Fruit fly (Drosophila melanogaster) whole organism: Measurements from ENCODE around the gene RpS12.

Experiments
- EcR ChIP-seq, 2 experiments: fragments of >200 bp; optimal IDR thresholded peaks; 2 replicates each; lab custom pipeline; 2017; ENCODE audit warnings: missing biosample characterization in 2 of 2, missing genetic modification characterization in 2 of 2, missing genetic modification reagents in 2 of 2
- pan ChIP-seq: fragments of >200 bp; optimal IDR thresholded peaks from 2 replicates; lab custom pipeline; 2017
- psq ChIP-seq: fragments of >200 bp; optimal IDR thresholded peaks from 2 replicates; lab custom pipeline; 2017
- usp ChIP-seq: fragments of >200 bp; optimal IDR thresholded peaks from 2 replicates; lab custom pipeline; 2017; ENCODE audit warnings: missing biosample characterization, missing genetic modification characterization, mixed read lengths

DNA sequence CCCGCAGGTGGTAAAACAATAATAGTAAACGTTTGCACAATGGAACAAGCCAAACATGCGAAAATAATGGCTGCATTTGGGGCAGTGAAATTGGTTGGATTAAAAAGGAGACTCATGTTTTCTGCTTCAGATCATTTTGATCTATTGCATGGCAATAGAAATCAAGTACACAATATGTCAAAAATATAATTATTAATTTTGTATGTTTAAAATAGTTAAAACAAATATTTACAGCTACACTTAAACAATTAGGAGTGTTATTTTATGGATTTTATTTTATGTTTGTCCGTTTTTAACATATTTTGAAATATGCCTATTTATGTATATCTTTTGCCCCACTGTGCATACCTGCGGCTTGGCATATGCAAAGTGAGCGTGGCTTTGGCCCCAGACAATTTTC is 43.1 kb downstream of the RpS12 start:
- TF ChIP-seq pan (lab: Kevin White, UChicago) (no peak), psq (lab: Kevin White, UChicago) (no peak), EcR (GFP tag; optimal IDR thresholded peaks at IDR 0.05; lab: Kevin White, UChicago) (no peak), usp (GFP tag; lab: Kevin White, UChicago) (no peak)
